Fruit fly (Drosophila melanogaster) whole organism, prepupa: ENCODE measurements around the gene CG13297.

ENCODE experiments used
- Blimp-1 ChIP-seq: fragments of 200-800 bp; sonication (Bioruptor generic); optimal IDR thresholded peaks from 3 replicates; lab custom pipeline; 2017; ENCODE audit warnings: missing biosample characterization, missing genetic modification characterization, mild to moderate bottlenecking, moderate library complexity, missing genetic modification reagents
- CG10669 ChIP-seq: fragments of 200-800 bp; sonication (Bioruptor generic); optimal IDR thresholded peaks from 3 replicates; lab custom pipeline; 2018; ENCODE audit warnings: missing biosample characterization, mild to moderate bottlenecking, missing genetic modification characterization, moderate library complexity
- CG11902 ChIP-seq: fragments of 200-800 bp; sonication (Bioruptor generic); optimal IDR thresholded peaks from 3 replicates; lab custom pipeline; 2016; ENCODE audit warnings: missing biosample characterization, missing genetic modification characterization
- CG1621 ChIP-seq: fragments of 200-800 bp; sonication (Bioruptor generic); optimal IDR thresholded peaks from 3 replicates; lab custom pipeline; 2018; ENCODE audit warnings: missing biosample characterization, mild to moderate bottlenecking, missing genetic modification characterization
- CG16779 ChIP-seq: fragments of 200-800 bp; sonication (Bioruptor generic); optimal IDR thresholded peaks from 3 replicates; lab custom pipeline; 2017; ENCODE audit warnings: missing biosample characterization, mild to moderate bottlenecking, missing genetic modification characterization
- CG3032 ChIP-seq: fragments of 200-800 bp; optimal IDR thresholded peaks from 2 replicates; lab custom pipeline; 2019; ENCODE audit warnings: missing biosample characterization, mild to moderate bottlenecking, missing genetic modification characterization, moderate library complexity
- CG31627 ChIP-seq: fragments of 200-800 bp; sonication (Bioruptor generic); optimal IDR thresholded peaks from 3 replicates; lab custom pipeline; 2016; ENCODE audit warnings: missing biosample characterization, missing genetic modification characterization
- CG3919 ChIP-seq: fragments of 200-800 bp; sonication (Bioruptor generic); optimal IDR thresholded peaks from 3 replicates; lab custom pipeline; 2016; ENCODE audit warnings: missing biosample characterization, missing genetic modification characterization
- CG4318 ChIP-seq: fragments of 200-800 bp; sonication (Bioruptor generic); optimal IDR thresholded peaks from 3 replicates; lab custom pipeline; 2017; ENCODE audit warnings: missing biosample characterization, mild to moderate bottlenecking, missing genetic modification characterization
- CG6163 ChIP-seq: fragments of 200-800 bp; sonication (Bioruptor generic); IDR thresholded peaks from 3 replicates; pipeline ENCODE4 v1.3.6; 2022; ENCODE audit warnings: missing biosample characterization, missing genetic modification characterization
- CG6276 ChIP-seq: fragments of 200-800 bp; sonication (Bioruptor generic); optimal IDR thresholded peaks from 2 replicates; lab custom pipeline; 2017; ENCODE audit warnings: missing biosample characterization, mild to moderate bottlenecking, missing genetic modification characterization
- CG8319 ChIP-seq: fragments of 200-800 bp; sonication (Bioruptor generic); optimal IDR thresholded peaks from 3 replicates; lab custom pipeline; 2016; ENCODE audit warnings: missing biosample characterization, missing genetic modification characterization
- CG8632 ChIP-seq: fragments of 200-800 bp; sonication (Bioruptor generic); optimal IDR thresholded peaks from 3 replicates; lab custom pipeline; 2016; ENCODE audit warnings: missing biosample characterization, missing genetic modification characterization
- CG9139 ChIP-seq: fragments of 200-800 bp; sonication (Bioruptor generic); optimal IDR thresholded peaks from 3 replicates; lab custom pipeline; 2017; ENCODE audit warnings: missing biosample characterization, mild to moderate bottlenecking, missing genetic modification characterization
- Ets21C ChIP-seq: fragments of 200-800 bp; sonication (Bioruptor generic); optimal IDR thresholded peaks from 3 replicates; lab custom pipeline; 2016; ENCODE audit warnings: missing biosample characterization, missing genetic modification characterization
- Ets96B ChIP-seq: fragments of 200-800 bp; optimal IDR thresholded peaks from 2 replicates; lab custom pipeline; 2019; ENCODE audit warnings: missing biosample characterization, mild to moderate bottlenecking, missing genetic modification characterization, moderate library complexity
- Gug ChIP-seq: fragments of 200-800 bp; sonication (Bioruptor generic); IDR thresholded peaks from 2 replicates; pipeline ENCODE4 v1.3.6; 2022; ENCODE audit warnings: missing biosample characterization, missing genetic modification characterization
- Hr38 ChIP-seq: sonication (Bioruptor generic); optimal IDR thresholded peaks from 2 replicates; lab custom pipeline; 2016; ENCODE audit warnings: missing biosample characterization, missing genetic modification characterization
- Hr39 ChIP-seq: fragments of 200-800 bp; sonication (Bioruptor generic); optimal IDR thresholded peaks from 2 replicates; lab custom pipeline; 2016; ENCODE audit warnings: missing biosample characterization, missing genetic modification characterization
- Hr4 ChIP-seq: fragments of 200-800 bp; sonication (Bioruptor generic); optimal IDR thresholded peaks from 3 replicates; lab custom pipeline; 2016; ENCODE audit warnings: missing biosample characterization, missing genetic modification characterization
- OdsH ChIP-seq: fragments of 200-800 bp; sonication (Bioruptor generic); optimal IDR thresholded peaks from 3 replicates; lab custom pipeline; 2016; ENCODE audit warnings: missing biosample characterization, missing genetic modification characterization
- Smox ChIP-seq: fragments of 200-800 bp; sonication (Bioruptor generic); optimal IDR thresholded peaks from 3 replicates; lab custom pipeline; 2016; ENCODE audit warnings: missing biosample characterization, missing genetic modification characterization
- Sox102F ChIP-seq: fragments of 200-800 bp; sonication (Bioruptor generic); optimal IDR thresholded peaks from 2 replicates; lab custom pipeline; 2016; ENCODE audit warnings: missing biosample characterization, mild to moderate bottlenecking, missing genetic modification characterization
- Sox14 ChIP-seq: fragments of 200-800 bp; sonication (Bioruptor generic); optimal IDR thresholded peaks from 3 replicates; lab custom pipeline; 2016; ENCODE audit warnings: missing biosample characterization, missing genetic modification characterization
- Sox15 ChIP-seq: fragments of 200-800 bp; sonication (Bioruptor generic); optimal IDR thresholded peaks from 3 replicates; lab custom pipeline; 2016; ENCODE audit warnings: missing biosample characterization, missing genetic modification characterization
- achi ChIP-seq: fragments of 200-800 bp; sonication (Bioruptor generic); optimal IDR thresholded peaks from 3 replicates; lab custom pipeline; 2016; ENCODE audit warnings: missing biosample characterization, missing genetic modification characterization
- cyc ChIP-seq: fragments of 200-800 bp; sonication (Bioruptor generic); optimal IDR thresholded peaks from 3 replicates; lab custom pipeline; 2016; ENCODE audit warnings: missing biosample characterization, missing genetic modification characterization
- dsx ChIP-seq: fragments of 200-800 bp; optimal IDR thresholded peaks from 3 replicates; lab custom pipeline; 2019; ENCODE audit warnings: missing biosample characterization, mild to moderate bottlenecking, missing genetic modification characterization, moderate library complexity; ENCODE audit not compliant: poor library complexity, severe bottlenecking
- esn ChIP-seq: fragments of 200-800 bp; sonication (Bioruptor generic); optimal IDR thresholded peaks from 2 replicates; lab custom pipeline; 2016; ENCODE audit warnings: missing biosample characterization, mild to moderate bottlenecking, missing genetic modification characterization, moderate library complexity
- fkh ChIP-seq: fragments of 200-800 bp; sonication (Bioruptor generic); optimal IDR thresholded peaks from 3 replicates; lab custom pipeline; 2017; ENCODE audit warnings: missing biosample characterization, mild to moderate bottlenecking, missing genetic modification characterization, moderate library complexity
- lz ChIP-seq: fragments of 200-800 bp; sonication (Bioruptor generic); optimal IDR thresholded peaks from 3 replicates; lab custom pipeline; 2016; ENCODE audit warnings: missing biosample characterization, missing genetic modification characterization
- net ChIP-seq: fragments of 200-800 bp; sonication (Bioruptor generic); optimal IDR thresholded peaks from 3 replicates; lab custom pipeline; 2016; ENCODE audit warnings: missing biosample characterization, missing genetic modification characterization
- spab ChIP-seq: fragments of 200-800 bp; sonication (Bioruptor generic); optimal IDR thresholded peaks from 2 replicates; lab custom pipeline; 2017; ENCODE audit warnings: missing biosample characterization, mild to moderate bottlenecking, missing genetic modification characterization, missing genetic modification reagents
- svp ChIP-seq: fragments of 200-800 bp; sonication (Bioruptor generic); peaks from one replicate; lab custom pipeline; 2016; ENCODE audit warnings: missing biosample characterization, missing genetic modification characterization

Gene CG13297

DNA sequence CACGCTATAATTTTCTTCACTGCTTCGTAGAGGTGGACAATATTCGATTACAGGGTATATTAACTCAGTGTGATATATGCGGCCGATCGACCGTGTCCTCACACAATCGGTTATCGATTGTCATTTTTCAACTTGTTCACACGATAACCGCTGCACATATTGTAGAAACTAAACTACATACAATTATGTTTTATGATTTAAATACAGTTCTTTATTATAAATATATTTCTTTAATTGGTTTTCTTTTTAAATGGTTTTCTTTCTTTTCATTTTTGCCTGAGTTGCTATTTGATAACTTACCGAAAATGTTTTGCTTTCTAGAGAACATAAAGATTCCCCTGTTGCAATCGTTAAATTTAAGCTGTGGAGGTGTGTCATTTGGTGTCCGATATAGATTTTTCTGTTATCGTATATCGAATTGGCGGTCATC, 16.7 kb upstream of the CG13297 start, which contains the start of the genes fmt and CG7376:
TSS of gene fmt (minus strand) at position 55 of the 430 bp plus-strand sequence.
TSS of gene CG7376 (plus strand) at position 423 of the 430 bp plus-strand sequence.
- TF ChIP-seq esn (peak; percentile 53), CG6163 (GFP tag; lab: Robert Waterston, UW) (no peak), Gug (peak; percentile 14; the same call in 1 of the 2 replicates), Sox15 (GFP tag; lab: Kevin White, UChicago) (peak; percentile 18), CG3032 (tag; lab: Kevin White, UChicago) (peak; percentile 57)

DNA sequence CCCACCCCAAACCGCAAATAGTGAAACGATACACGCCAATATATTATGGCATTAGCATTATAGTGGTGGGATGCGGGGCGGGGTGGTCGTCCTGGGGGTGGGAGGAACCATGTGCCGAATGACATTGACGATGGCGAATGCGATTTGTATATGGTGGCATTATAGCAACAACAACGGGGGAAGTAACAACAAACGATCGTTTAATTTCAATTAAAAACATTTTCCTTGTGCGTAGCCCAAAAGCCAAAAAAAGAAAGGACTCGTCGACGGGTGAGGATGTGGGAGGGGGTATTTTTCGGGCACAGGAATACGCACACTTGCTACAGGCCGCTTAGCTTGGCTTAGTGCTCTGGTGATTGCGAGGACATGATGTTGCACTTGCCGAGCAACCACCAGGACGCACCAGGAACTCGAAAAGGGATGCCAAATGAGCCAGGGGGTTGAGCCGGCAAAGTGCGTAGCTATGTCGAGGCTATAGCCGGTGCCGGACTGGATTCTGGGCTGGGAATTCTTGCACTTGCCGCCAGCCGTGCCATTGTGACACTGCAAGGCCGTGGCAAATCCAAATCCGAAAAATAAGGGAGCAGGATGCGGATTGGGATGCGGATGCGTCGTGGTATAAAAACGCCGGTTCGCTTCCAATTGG, 5.4 kb upstream of the CG13297 start, which contains the start of gene Prdm13:
TSS of gene Prdm13 (plus strand) at position 645 of the 646 bp plus-strand sequence.
- TF ChIP-seq CG10669 (no peak), CG16779 (no peak), Ets96B (tag; lab: Kevin White, UChicago) (no peak), Sox102F (GFP tag; lab: Kevin White, UChicago) (no peak), CG31627 (no peak), Blimp-1 (GFP tag; lab: Kevin White, UChicago) (no peak), cyc (GFP tag; lab: Kevin White, UChicago) (no peak), CG6163 (GFP tag; lab: Robert Waterston, UW) (no peak), Hr38 (GFP tag; lab: Kevin White, UChicago) (no peak), Hr39 (no peak), CG3919 (GFP tag; lab: Kevin White, UChicago) (no peak), Sox14 (GFP tag; lab: Kevin White, UChicago) (no peak), Hr4 (GFP tag; lab: Kevin White, UChicago) (no peak), OdsH (GFP tag; lab: Kevin White, UChicago) (no peak), CG4318 (GFP tag; lab: Kevin White, UChicago) (no peak), fkh (GFP tag; lab: Kevin White, UChicago) (no peak), net (no peak), CG8319 (GFP tag; lab: Kevin White, UChicago) (no peak), Sox15 (GFP tag; lab: Kevin White, UChicago) (no peak)

DNA sequence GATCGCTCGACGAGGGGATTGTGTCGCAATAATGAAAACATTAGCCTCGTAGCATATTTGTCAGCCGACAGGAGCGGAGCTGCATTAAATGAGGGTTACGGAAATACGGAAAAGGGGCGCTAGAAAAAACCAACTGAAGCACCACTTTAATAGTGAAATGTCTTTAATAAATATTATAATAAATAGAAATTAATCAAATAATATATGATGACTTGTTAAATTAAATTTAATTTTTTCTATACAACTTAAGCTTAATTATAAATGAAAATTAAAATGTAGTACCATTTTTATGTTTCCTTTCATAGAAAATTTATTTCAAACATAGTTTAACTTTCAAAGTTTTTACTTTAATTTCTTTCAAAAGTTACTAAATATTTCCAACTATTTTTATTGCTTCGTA, 4.8 kb upstream of the CG13297 start:
- no peak for TF ChIP-seq dsx (GFP tag; lab: Kevin White, UChicago)
- TF ChIP-seq, all 60 proteins: peak for 0

DNA sequence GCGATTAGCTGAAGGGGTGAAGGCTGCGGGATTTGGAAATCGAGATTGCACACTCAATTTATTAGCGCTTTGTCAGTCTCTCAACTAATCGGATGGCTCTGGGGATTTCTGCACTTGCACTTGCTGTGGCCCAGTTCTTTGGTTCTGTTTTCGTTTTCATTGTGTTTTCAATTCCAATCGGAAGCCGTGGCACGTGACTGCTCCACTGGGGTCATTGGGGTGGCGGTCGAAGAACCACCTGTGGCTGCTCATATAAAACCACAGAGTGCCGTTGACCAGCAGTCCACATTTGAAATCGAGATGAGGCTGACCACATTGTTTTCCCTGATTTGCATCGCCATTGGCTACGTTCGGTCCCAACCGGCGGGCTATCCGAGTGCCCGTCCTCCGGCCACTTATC, 3.3 kb upstream of the CG13297 start, which contains the start of gene Cpr65Az:
TSS of gene Cpr65Az (plus strand) at position 301 of the 400 bp plus-strand sequence.
- no peak for TF ChIP-seq Hr4 (GFP tag; lab: Kevin White, UChicago)
- TF ChIP-seq Ets21C (GFP tag; lab: Kevin White, UChicago) = no peak
- TF ChIP-seq Blimp-1 (GFP tag; lab: Kevin White, UChicago) = no peak
- TF ChIP-seq svp (GFP tag; lab: Kevin White, UChicago) = no peak
- TF ChIP-seq CG1621 (tag; lab: Kevin White, UChicago) = no peak
- TF ChIP-seq achi (GFP tag; lab: Kevin White, UChicago) = no peak
- no peak for TF ChIP-seq CG8632 (GFP tag; lab: Kevin White, UChicago)
- no peak for TF ChIP-seq lz (GFP tag; lab: Kevin White, UChicago)
- TF ChIP-seq dsx (GFP tag; lab: Kevin White, UChicago) = no peak
- no peak for TF ChIP-seq Smox (GFP tag; lab: Kevin White, UChicago)
- TF ChIP-seq CG9139 = no peak
- TF ChIP-seq CG6276 (GFP tag; lab: Kevin White, UChicago) = no peak
- TF ChIP-seq CG3919 (GFP tag; lab: Kevin White, UChicago) = no peak
- TF ChIP-seq Hr38 (GFP tag; lab: Kevin White, UChicago) = no peak
- TF ChIP-seq spab (GFP tag; lab: Kevin White, UChicago) = no peak
- no peak for TF ChIP-seq CG8319 (GFP tag; lab: Kevin White, UChicago)
- no peak for TF ChIP-seq CG4318 (GFP tag; lab: Kevin White, UChicago)
- no peak for TF ChIP-seq CG11902 (GFP tag; lab: Kevin White, UChicago)
